Fruit fly (Drosophila melanogaster) Kc167 (cell line): ENCODE data around the gene CG7720.

Experiments
- Myc ChIP-seq: fragments of >200 bp; optimal IDR thresholded peaks from 2 replicates; lab custom pipeline; 2017; ENCODE audit warnings: missing external identifiers
- Sin3A ChIP-seq: fragments of >200 bp; optimal IDR thresholded peaks from 2 replicates; lab custom pipeline; 2018; ENCODE audit warnings: missing external identifiers
- h ChIP-seq: fragments of >200 bp; optimal IDR thresholded peaks from 3 replicates; lab custom pipeline; 2018; ENCODE audit warnings: missing external identifiers

DNA sequence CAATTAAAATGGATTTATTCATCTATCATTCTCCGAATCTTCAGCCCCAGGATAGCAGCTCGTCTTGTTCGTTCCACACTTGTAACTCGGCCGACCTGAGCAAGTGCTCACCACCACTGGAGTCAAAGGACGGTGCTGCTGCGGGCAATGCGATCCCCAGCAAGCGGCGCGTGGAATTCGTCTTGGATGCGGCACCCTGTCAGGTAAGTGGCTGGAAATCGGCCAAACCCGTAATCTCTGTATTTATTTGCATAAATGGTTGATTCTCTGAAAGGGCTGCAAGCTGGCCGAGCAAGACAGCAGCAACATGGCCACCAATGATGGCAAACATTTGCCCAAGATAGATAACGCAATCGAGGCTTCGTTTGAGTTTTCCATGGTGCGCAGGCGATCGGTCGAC, 46.9 kb downstream of the CG7720 start:
- TF ChIP-seq Myc (lab: Kevin White, UChicago) = no peak
- no peak for TF ChIP-seq Sin3A (lab: Kevin White, UChicago)
- TF ChIP-seq h (lab: Kevin White, UChicago) = no peak
